Worm (Caenorhabditis elegans): ENCODE measurements around the gene sri-29.

sri-29 gene

DNA sequence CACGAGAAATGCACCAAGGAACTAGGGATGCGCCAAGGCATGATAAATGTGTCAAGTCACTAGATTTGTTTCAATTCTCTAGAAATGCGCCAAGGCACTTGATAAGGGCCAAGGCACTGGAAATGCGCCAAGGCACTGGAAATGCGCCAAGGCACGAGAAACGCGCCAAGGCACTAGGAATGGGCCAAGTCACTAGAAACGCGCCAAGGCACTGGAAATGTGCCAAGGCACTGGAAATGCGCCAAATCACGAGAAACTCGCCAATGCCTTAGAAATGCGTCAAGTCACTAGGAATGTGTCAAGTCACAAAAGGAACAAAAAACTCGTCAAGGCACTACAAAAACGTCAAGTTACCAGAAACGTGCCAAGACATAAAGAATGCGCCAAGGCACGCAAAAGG lies 7.8 kb upstream of the sri-29 start:
- TF ChIP-seq ceh-2 (tag; optimal IDR thresholded peaks at IDR 0.05): peak; percentile 15
- TF ChIP-seq ceh-22 (tag; optimal IDR thresholded peaks at IDR 0.05): no peak

DNA sequence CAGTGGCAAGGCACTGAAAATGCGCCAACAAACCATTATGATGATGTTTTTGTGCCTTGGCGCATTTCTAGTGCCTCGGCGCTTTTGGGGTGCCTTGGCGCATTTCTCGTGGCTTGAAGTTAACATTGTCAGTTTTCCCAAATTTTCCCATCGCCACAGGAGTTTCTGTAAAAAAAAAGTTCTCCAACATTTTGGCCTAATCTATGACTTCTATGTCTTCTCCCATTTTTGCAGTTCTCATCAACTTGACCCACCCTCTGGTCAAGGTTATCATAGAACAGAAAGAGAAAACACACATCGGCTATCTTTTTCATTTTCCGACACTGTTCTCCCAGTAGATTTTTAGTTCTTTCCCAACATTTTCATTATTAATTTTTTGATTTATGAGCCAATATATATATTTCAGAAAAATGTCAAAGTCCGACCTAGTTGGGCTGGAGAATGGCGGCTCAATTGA lies 5.6 kb upstream of the sri-29 start, which contains the start of the genes B0454.26 and B0454.5:
Gene B0454.26, minus strand, starts transcription at position 101 of the 457 bp plus-strand sequence.
Gene B0454.5, plus strand, starts transcription at position 407 of the 457 bp plus-strand sequence.
- TF ChIP-seq K09A11.1 (tag; optimal IDR thresholded peaks at IDR 0.05; ENCODE audit: insufficient read depth) (no peak), sox-2 (GFP tag; IDR thresholded peaks at IDR 0.05) (no peak), unc-3 (GFP tag; conservative IDR thresholded peaks at IDR 0.05) (no peak), unc-3 (tag; optimal IDR thresholded peaks at IDR 0.05) (no peak), ttx-3 (tag; optimal IDR thresholded peaks at IDR 0.05) (no peak), dmd-4 (tag; optimal IDR thresholded peaks at IDR 0.05; ENCODE audit: borderline replicate concordance) (no peak)

- TF ChIP-seq ceh-45 (GFP tag; IDR thresholded peaks at IDR 0.05): no peak
- no peak for TF ChIP-seq ceh-22 (tag; optimal IDR thresholded peaks at IDR 0.05)
- no peak for TF ChIP-seq sox-4 (tag; optimal IDR thresholded peaks at IDR 0.05)
- no peak for TF ChIP-seq ets-4 (tag; optimal IDR thresholded peaks at IDR 0.05)
- no peak for TF ChIP-seq hlh-13 (GFP tag; optimal IDR thresholded peaks at IDR 0.05)
- TF ChIP-seq C38D4.7 (GFP tag; optimal IDR thresholded peaks at IDR 0.05): no peak
- TF ChIP-seq ceh-30 (tag; optimal IDR thresholded peaks at IDR 0.05): no peak
- TF ChIP-seq fax-1 (tag; optimal IDR thresholded peaks at IDR 0.05): no peak
- no peak for TF ChIP-seq K09A11.1 (tag; optimal IDR thresholded peaks at IDR 0.05; ENCODE audit: insufficient read depth)
- no peak for TF ChIP-seq npax-4 (tag; optimal IDR thresholded peaks at IDR 0.05)
- TF ChIP-seq ceh-18 (tag; optimal IDR thresholded peaks at IDR 0.05): no peak
- TF ChIP-seq C08G9.2 (tag; optimal IDR thresholded peaks at IDR 0.05): no peak
- TF ChIP-seq tbx-7 (tag; optimal IDR thresholded peaks at IDR 0.05): no peak
- TF ChIP-seq lim-6 (tag; optimal IDR thresholded peaks at IDR 0.05): no peak
- TF ChIP-seq pha-2 (tag; optimal IDR thresholded peaks at IDR 0.05): no peak
- TF ChIP-seq hlh-15 (tag; optimal IDR thresholded peaks at IDR 0.05): no peak
Observed at ce11 chrII:3043358-3043757, 765 bp upstream of the sri-29 start, which contains the start of gene B0454.8. Gene B0454.8, minus strand, starts transcription at chrII:3043458.

DNA sequence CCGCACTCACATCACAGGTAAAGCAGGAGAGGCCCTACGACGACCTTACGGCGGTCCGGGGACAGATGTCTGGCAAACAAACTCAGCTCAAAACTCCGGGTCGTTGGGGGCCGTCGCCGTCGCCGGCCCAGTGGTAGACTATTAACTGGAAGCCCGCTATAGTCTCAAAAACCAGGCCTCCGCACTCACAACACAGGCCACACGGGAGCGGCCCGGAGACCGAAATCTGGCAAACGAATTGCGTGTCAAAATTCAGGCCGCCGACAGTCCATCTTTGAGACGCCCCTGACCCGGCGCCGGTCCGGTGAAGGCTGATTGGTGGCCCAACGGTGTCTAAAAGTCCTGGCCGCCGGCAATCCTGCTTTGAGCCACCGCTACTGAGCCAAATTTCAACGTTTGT lies 1.3 kb downstream of the sri-29 start:
- no peak for TF ChIP-seq pax-1 (tag; optimal IDR thresholded peaks at IDR 0.05)
- no peak for TF ChIP-seq fkh-6 (tag; optimal IDR thresholded peaks at IDR 0.05)
- TF ChIP-seq elt-4 (tag; optimal IDR thresholded peaks at IDR 0.05): peak; percentile 29
- no peak for TF ChIP-seq tbx-2 (tag; optimal IDR thresholded peaks at IDR 0.05)
- no peak for TF ChIP-seq ceh-19 (GFP tag; optimal IDR thresholded peaks at IDR 0.05)
- no peak for TF ChIP-seq nfya-1 (tag; optimal IDR thresholded peaks at IDR 0.05)
- TF ChIP-seq hlh-6 (tag; optimal IDR thresholded peaks at IDR 0.05): no peak

DNA sequence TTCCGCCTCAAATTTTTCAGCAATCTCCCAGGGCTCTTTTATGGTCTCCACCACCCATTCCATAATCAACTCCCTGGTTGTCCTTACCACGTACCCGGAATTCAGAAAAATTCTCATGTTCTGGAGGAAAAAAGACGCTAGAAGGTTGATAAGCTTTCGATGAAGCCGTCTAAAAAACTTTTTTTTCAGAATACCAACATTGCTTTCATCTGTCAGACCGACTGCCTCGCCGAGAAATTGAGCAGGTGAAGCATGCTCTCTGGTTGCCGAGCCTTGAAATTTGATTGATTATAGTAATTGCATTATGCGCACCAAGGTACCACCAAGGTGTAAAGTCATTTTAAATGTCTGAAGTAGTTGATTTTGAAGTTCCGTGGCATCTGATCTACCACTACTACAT lies 1.8 kb downstream of the sri-29 start, which contains the start of gene sri-30:
Gene sri-30, plus strand, starts transcription at position 301 of the 400 bp plus-strand sequence.
- no peak for TF ChIP-seq ceh-22 (tag; optimal IDR thresholded peaks at IDR 0.05)
- TF ChIP-seq dmd-4 (tag; optimal IDR thresholded peaks at IDR 0.05; ENCODE audit: borderline replicate concordance): no peak
- TF ChIP-seq nfya-1 (tag; optimal IDR thresholded peaks at IDR 0.05): no peak
- no peak for TF ChIP-seq ceh-45 (GFP tag; IDR thresholded peaks at IDR 0.05)
- no peak for TF ChIP-seq odd-2 (tag; optimal IDR thresholded peaks at IDR 0.05)
- TF ChIP-seq eyg-1 (tag; optimal IDR thresholded peaks at IDR 0.05): no peak
- no peak for TF ChIP-seq Y22D7AL.16 (tag; optimal IDR thresholded peaks at IDR 0.05)
- no peak for TF ChIP-seq lin-11 (tag; optimal IDR thresholded peaks at IDR 0.05)
- TF ChIP-seq unc-55 (GFP tag; optimal IDR thresholded peaks at IDR 0.05): no peak
